Worm (Caenorhabditis elegans): ENCODE measurements around the gene best-7.
"Not testable (repeated sequence)": the region's sequence is repeated elsewhere in the genome, so short reads cannot be mapped to it uniquely, and the experiment has no call there.

DNA sequence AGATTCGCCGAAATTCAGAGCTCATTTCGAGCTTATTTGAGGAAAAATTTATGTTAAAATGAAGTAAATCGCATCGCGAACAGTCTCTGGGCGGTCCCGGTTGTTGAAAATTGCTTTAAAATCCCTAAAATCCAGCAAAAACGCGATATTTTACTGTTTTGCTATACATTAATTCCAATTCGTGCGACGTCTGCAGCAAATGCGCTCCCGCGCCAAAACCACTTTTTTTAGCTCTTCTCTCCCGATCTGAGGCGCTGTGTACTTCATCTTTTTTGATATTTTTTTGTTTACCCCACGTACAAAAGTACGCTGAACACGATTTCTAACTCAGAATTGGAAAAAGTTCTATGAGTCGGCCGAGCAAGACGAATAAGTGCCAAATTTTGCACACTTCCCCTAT, 31.1 kb downstream of the best-7 start, which contains the start of gene R07H5.16:
- not testable (repeated sequence) for TF ChIP-seq ama-1 (optimal IDR thresholded peaks at IDR 0.05); hmg-4 (GFP tag; optimal IDR thresholded peaks at IDR 0.05); ets-7 (tag; optimal IDR thresholded peaks at IDR 0.05); pes-1 (GFP tag; IDR thresholded peaks at IDR 0.05); tbx-11 (GFP tag; IDR thresholded peaks at IDR 0.05); hnd-1 (tag; optimal IDR thresholded peaks at IDR 0.05); aly-1 (tag; optimal IDR thresholded peaks at IDR 0.05); F13C5.2 (tag; optimal IDR thresholded peaks at IDR 0.05); flt-1 (GFP tag; IDR thresholded peaks at IDR 0.05); tbx-37 (GFP tag; conservative IDR thresholded peaks at IDR 0.05); ceh-13 (GFP tag; optimal IDR thresholded peaks at IDR 0.05); ceh-36 (tag; optimal IDR thresholded peaks at IDR 0.05); hmbx-1 (tag; optimal IDR thresholded peaks at IDR 0.05); scrt-1 (GFP tag; IDR thresholded peaks at IDR 0.05)

Measured in whole organism, early embryonic.